Fruit fly (Drosophila melanogaster): ENCODE measurements around the gene CHMP2B.

Gene CHMP2B

dm6 chr3L:5184860-5185639 lies 45.6 kb downstream of the CHMP2B start (continued):
- TF ChIP-seq dl (GFP tag; optimal IDR thresholded peaks at IDR 0.05; ENCODE audit: insufficient read depth in 1 of 2, partially characterized antibody in 2 of 2): peak in 1 of 2 experiments; percentile 22

dm6 chr3L:5186807-5187571 lies 47.6 kb downstream of the CHMP2B start:
- TF ChIP-seq OdsH (GFP tag; optimal IDR thresholded peaks at IDR 0.05): peak; percentile 81
- peak; percentile 87 for TF ChIP-seq fru (GFP tag; optimal IDR thresholded peaks at IDR 0.05)
- no peak for TF ChIP-seq pan (optimal IDR thresholded peaks at IDR 0.05)
- TF ChIP-seq CG9705 (GFP tag; optimal IDR thresholded peaks at IDR 0.05): no peak
- no peak for TF ChIP-seq Dfd (GFP tag; optimal IDR thresholded peaks at IDR 0.05)
- peak; percentile 89 for TF ChIP-seq rgr (GFP tag; optimal IDR thresholded peaks at IDR 0.05)
- TF ChIP-seq h (GFP tag; optimal IDR thresholded peaks at IDR 0.05): peak; percentile 85
- no peak for TF ChIP-seq usp (GFP tag; optimal IDR thresholded peaks at IDR 0.05)
- TF ChIP-seq Myc (optimal IDR thresholded peaks at IDR 0.05): no peak
- peak in 1 of 2 experiments; percentile 87 for TF ChIP-seq foxo (GFP tag; optimal IDR thresholded peaks at IDR 0.05)
- TF ChIP-seq Abd-B (GFP tag; optimal IDR thresholded peaks at IDR 0.05): no peak
- no peak for TF ChIP-seq CrebA (GFP tag; optimal IDR thresholded peaks at IDR 0.05; ENCODE audit: borderline replicate concordance)
- no peak for TF ChIP-seq Dif (GFP tag; optimal IDR thresholded peaks at IDR 0.05; ENCODE audit: partially characterized antibody)
- peak; percentile 63 for TF ChIP-seq psq (GFP tag; optimal IDR thresholded peaks at IDR 0.05)
- peak; percentile 3 for TF ChIP-seq Rel (GFP tag; optimal IDR thresholded peaks at IDR 0.05)
- peak; percentile 77 for TF ChIP-seq Rel (tag; optimal IDR thresholded peaks at IDR 0.05)
- TF ChIP-seq dsf (GFP tag; optimal IDR thresholded peaks at IDR 0.05; ENCODE audit: borderline replicate concordance): no peak
- peak; percentile 85 for TF ChIP-seq ey (GFP tag; optimal IDR thresholded peaks at IDR 0.05)
- TF ChIP-seq br (GFP tag; optimal IDR thresholded peaks at IDR 0.05): peak; percentile 78
- TF ChIP-seq CG32264 (GFP tag; optimal IDR thresholded peaks at IDR 0.05): peak; percentile 58
- TF ChIP-seq Hnf4 (GFP tag; optimal IDR thresholded peaks at IDR 0.05): peak; percentile 75
- TF ChIP-seq sv (GFP tag; optimal IDR thresholded peaks at IDR 0.05): peak; percentile 81
- TF ChIP-seq woc (GFP tag; optimal IDR thresholded peaks at IDR 0.05): peak; percentile 41
- no peak for TF ChIP-seq GATAd (GFP tag; optimal IDR thresholded peaks at IDR 0.05)
- no peak for TF ChIP-seq Hr78 (GFP tag; optimal IDR thresholded peaks at IDR 0.05)
- TF ChIP-seq jim (GFP tag; optimal IDR thresholded peaks at IDR 0.05): no peak
- peak; percentile 70 for TF ChIP-seq HLH106 (tag; optimal IDR thresholded peaks at IDR 0.05)
- no peak for TF ChIP-seq N (GFP tag; optimal IDR thresholded peaks at IDR 0.05)
- peak; percentile 63 for TF ChIP-seq dmrt93B (GFP tag; optimal IDR thresholded peaks at IDR 0.05)
- TF ChIP-seq Hr83 (GFP tag; optimal IDR thresholded peaks at IDR 0.05; ENCODE audit: poor library complexity, severe bottlenecking): no peak
- peak; percentile 63 for TF ChIP-seq tai (GFP tag; optimal IDR thresholded peaks at IDR 0.05)
- no peak for TF ChIP-seq lola (GFP tag; optimal IDR thresholded peaks at IDR 0.05)
- TF ChIP-seq Mio (GFP tag; optimal IDR thresholded peaks at IDR 0.05): no peak
- peak; percentile 57 for TF ChIP-seq Sp1 (GFP tag; optimal IDR thresholded peaks at IDR 0.05)
- peak; percentile 56 for TF ChIP-seq sage (GFP tag; optimal IDR thresholded peaks at IDR 0.05)
- TF ChIP-seq brk (GFP tag; optimal IDR thresholded peaks at IDR 0.05): no peak
- peak; percentile 41 for TF ChIP-seq Jra (GFP tag; optimal IDR thresholded peaks at IDR 0.05)
- TF ChIP-seq Vsx2 (GFP tag; optimal IDR thresholded peaks at IDR 0.05; ENCODE audit: partially characterized antibody): no peak
- TF ChIP-seq dl (GFP tag; optimal IDR thresholded peaks at IDR 0.05; ENCODE audit: insufficient read depth in 1 of 2, partially characterized antibody in 2 of 2): no peak

All from whole organism, wandering third instar larva.